Worm (Caenorhabditis elegans) whole organism, mixed stage, embryonic: ENCODE results near the gene F54C8.7.

Experiments
- M03D4.4 ChIP-seq: sonication (generic microtip); optimal IDR thresholded peaks from 2 replicates; lab custom pipeline; 2017; ENCODE audit warnings: mild to moderate bottlenecking, missing genetic modification characterization, missing compliant biosample characterization
- bed-3 ChIP-seq: fragments of 200-800 bp; sonication (Bioruptor generic); optimal IDR thresholded peaks from 3 replicates; lab custom pipeline; 2018; ENCODE audit warnings: mild to moderate bottlenecking, missing genetic modification characterization, moderate library complexity, missing compliant biosample characterization
- ces-1 ChIP-seq: fragments of 150-350 bp; optimal IDR thresholded peaks from 2 replicates; lab custom pipeline; 2014; ENCODE audit warnings: missing biosample characterization, missing genetic modification reagents, missing genetic modification characterization
- elt-1 ChIP-seq: sonication (generic microtip); optimal IDR thresholded peaks from 2 replicates; lab custom pipeline; 2017; ENCODE audit warnings: missing genetic modification characterization, mild to moderate bottlenecking, missing compliant biosample characterization, antibody characterized with exemption, moderate library complexity, borderline replicate concordance; ENCODE audit not compliant: insufficient read depth
- lsy-2 ChIP-seq: fragments of 150-350 bp; optimal IDR thresholded peaks from 2 replicates; lab custom pipeline; 2014; ENCODE audit warnings: missing biosample characterization, missing genetic modification characterization
- mep-1 ChIP-seq: fragments of 150-350 bp; optimal IDR thresholded peaks from 2 replicates; lab custom pipeline; 2017; ENCODE audit warnings: missing biosample characterization, missing genetic modification reagents, missing genetic modification characterization, inconsistent platforms
- nhr-2 ChIP-seq: fragments of 150-350 bp; optimal IDR thresholded peaks from 2 replicates; lab custom pipeline; 2014; ENCODE audit warnings: missing biosample characterization, missing genetic modification characterization
- nhr-237 ChIP-seq: fragments of 150-350 bp; optimal IDR thresholded peaks from 2 replicates; lab custom pipeline; 2014; ENCODE audit warnings: missing biosample characterization, missing genetic modification characterization
- nhr-76 ChIP-seq: sonication (generic microtip); optimal IDR thresholded peaks from 2 replicates; lab custom pipeline; 2017; ENCODE audit warnings: missing biosample characterization, missing genetic modification characterization
- pha-4 ChIP-seq: fragments of 150-350 bp; optimal IDR thresholded peaks from 2 replicates; lab custom pipeline; 2018; ENCODE audit warnings: missing biosample characterization, missing genetic modification reagents, missing genetic modification characterization
- snpc-4 ChIP-seq: fragments of 150-350 bp; optimal IDR thresholded peaks from 2 replicates; lab custom pipeline; 2014; ENCODE audit warnings: missing biosample characterization, missing genetic modification characterization
- tbx-8 ChIP-seq: fragments of 200-800 bp; sonication (Bioruptor generic); optimal IDR thresholded peaks from 2 replicates; lab custom pipeline; 2018; ENCODE audit warnings: mild to moderate bottlenecking, missing genetic modification characterization, moderate library complexity, missing compliant biosample characterization
- unc-62 ChIP-seq: fragments of 150-350 bp; optimal IDR thresholded peaks from 2 replicates; lab custom pipeline; 2014; ENCODE audit warnings: missing biosample characterization, missing genetic modification reagents, missing genetic modification characterization

- TF ChIP-seq snpc-4 (tag; lab: Kevin White, UChicago) (no peak), unc-62 (no peak), bed-3 (no peak), nhr-76 (tag; lab: Kevin White, UChicago) (no peak), lsy-2 (tag; lab: Kevin White, UChicago) (no peak), nhr-237 (tag; lab: Kevin White, UChicago) (no peak), ces-1 (GFP tag; lab: Kevin White, UChicago) (no peak), elt-1 (tag; lab: Kevin White, UChicago) (no peak), tbx-8 (no peak), pha-4 (tag; lab: Kevin White, UChicago) (no peak), M03D4.4 (tag; lab: Kevin White, UChicago) (no peak), mep-1 (no peak), nhr-2 (no peak)
These were observed 31.5 kb upstream of the F54C8.7 start, which contains the start of gene bre-3 for ce11 chrIII:9485373-9485772.
